Worm (Caenorhabditis elegans): ENCODE results near the gene sms-5.
"Not testable (repeated sequence)": the region's sequence is repeated elsewhere in the genome, so short reads cannot be mapped to it uniquely, and the experiment has no call there.

Gene sms-5

ce11 chrII:522302-522701 is 27.1 kb downstream of the sms-5 start, which contains the start of gene slc-36.2:
Gene slc-36.2 (plus strand): TSS chrII:522602.
- no peak for TF ChIP-seq ref-1 (GFP tag; conservative IDR thresholded peaks at IDR 0.05)
- no peak for TF ChIP-seq T22C8.4 (GFP tag; IDR thresholded peaks at IDR 0.05)
- no peak for TF ChIP-seq flt-1 (GFP tag; IDR thresholded peaks at IDR 0.05)
- no peak for TF ChIP-seq med-1 (GFP tag; optimal IDR thresholded peaks at IDR 0.05; ENCODE audit: insufficient read depth)
- no peak for TF ChIP-seq ztf-29 (GFP tag; IDR thresholded peaks at IDR 0.05)
- TF ChIP-seq cog-1 (tag; optimal IDR thresholded peaks at IDR 0.05), result no peak
- TF ChIP-seq ztf-23 (GFP tag; IDR thresholded peaks at IDR 0.05), result no peak
- no peak for TF ChIP-seq tab-1 (GFP tag; IDR thresholded peaks at IDR 0.05)
- no peak for TF ChIP-seq klf-2 (GFP tag; conservative IDR thresholded peaks at IDR 0.05)

- TF ChIP-seq flt-1 (GFP tag; IDR thresholded peaks at IDR 0.05) (no peak), ztf-23 (GFP tag; IDR thresholded peaks at IDR 0.05) (0 out of 2 replicates have a peak, but pooled peaks have one; percentile 20)
Measured at ce11 chrII:526375-526774, 31.2 kb downstream of the sms-5 start, which contains the start of gene lgc-34. Gene lgc-34 (plus strand): TSS chrII:526574.

DNA sequence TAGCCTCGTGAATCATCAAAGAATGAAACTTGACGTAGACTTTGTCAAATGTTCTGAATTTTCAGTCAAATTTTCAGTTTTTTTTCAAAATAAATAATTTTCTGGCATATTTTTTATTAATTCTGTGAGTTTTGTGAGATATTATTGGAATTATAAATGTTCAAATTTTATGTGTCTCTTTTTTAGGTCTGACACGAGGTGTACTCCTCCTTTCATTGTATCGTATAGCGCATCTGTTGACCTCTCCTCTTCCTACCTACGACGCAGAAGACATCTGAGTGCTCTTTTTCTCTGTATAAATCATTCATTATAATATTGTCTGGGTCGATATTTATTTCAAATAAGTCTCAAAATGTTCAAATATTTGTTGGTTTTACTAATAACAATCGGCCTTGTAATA is 40.0 kb downstream of the sms-5 start, which contains the start of gene T27A1.3:
Gene T27A1.3 (plus strand): TSS at position 301 of the 400 bp plus-strand sequence.
- not testable (repeated sequence) for TF ChIP-seq ref-1 (GFP tag; conservative IDR thresholded peaks at IDR 0.05); ztf-29 (GFP tag; IDR thresholded peaks at IDR 0.05); T22C8.4 (GFP tag; IDR thresholded peaks at IDR 0.05)

- no peak for TF ChIP-seq ztf-23 (GFP tag; IDR thresholded peaks at IDR 0.05)
- TF ChIP-seq ztf-29 (GFP tag; IDR thresholded peaks at IDR 0.05), result no peak
- no peak for TF ChIP-seq ref-1 (GFP tag; conservative IDR thresholded peaks at IDR 0.05)
- no peak for TF ChIP-seq T22C8.4 (GFP tag; IDR thresholded peaks at IDR 0.05)
Measured at ce11 chrII:536775-537174, 41.6 kb downstream of the sms-5 start, which contains the start of gene T27A1.2. Gene T27A1.2 (minus strand): TSS chrII:536875.

- 0 out of 2 replicates have a peak, but pooled peaks have one; percentile 14 for TF ChIP-seq flt-1 (GFP tag; IDR thresholded peaks at IDR 0.05)
- TF ChIP-seq tab-1 (GFP tag; IDR thresholded peaks at IDR 0.05), result no peak
Measured at ce11 chrII:542416-542815, 47.2 kb downstream of the sms-5 start.

DNA sequence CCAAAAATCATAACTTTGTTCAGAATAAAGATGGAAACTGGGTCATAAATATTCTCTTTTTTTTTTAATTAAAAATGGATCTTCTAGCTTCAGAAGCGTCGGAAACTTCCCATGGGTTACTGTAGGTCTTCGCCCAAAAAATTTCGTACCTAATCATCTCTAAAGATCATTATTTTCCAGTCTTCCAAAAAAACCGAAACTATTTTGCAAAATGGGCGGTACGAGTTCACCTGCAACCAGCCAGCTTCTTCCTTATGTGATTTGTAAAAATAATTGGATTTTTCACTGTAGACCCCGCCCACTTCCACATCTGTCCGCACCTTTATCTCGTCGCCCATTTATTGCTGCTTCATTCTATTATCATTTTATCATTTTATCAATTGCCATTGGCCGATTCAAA is 51.2 kb downstream of the sms-5 start, which contains the start of gene mlt-10:
Gene mlt-10 (plus strand): TSS at position 301 of the 400 bp plus-strand sequence.
- no peak for TF ChIP-seq med-1 (GFP tag; optimal IDR thresholded peaks at IDR 0.05; ENCODE audit: insufficient read depth)
- TF ChIP-seq klf-2 (GFP tag; conservative IDR thresholded peaks at IDR 0.05), result no peak
- no peak for TF ChIP-seq cog-1 (tag; optimal IDR thresholded peaks at IDR 0.05)
- no peak for TF ChIP-seq T22C8.4 (GFP tag; IDR thresholded peaks at IDR 0.05)
- TF ChIP-seq ztf-23 (GFP tag; IDR thresholded peaks at IDR 0.05), result no peak
- TF ChIP-seq tab-1 (GFP tag; IDR thresholded peaks at IDR 0.05), result no peak
- TF ChIP-seq ref-1 (GFP tag; conservative IDR thresholded peaks at IDR 0.05), result no peak
- TF ChIP-seq ztf-29 (GFP tag; IDR thresholded peaks at IDR 0.05), result no peak
- TF ChIP-seq flt-1 (GFP tag; IDR thresholded peaks at IDR 0.05), result no peak
